Worm (Caenorhabditis elegans) whole organism, young adult: ENCODE data around the gene zip-8.

Experiments
- B0261.1 ChIP-seq: sonication (generic microtip); optimal IDR thresholded peaks from 2 replicates; lab custom pipeline; 2016; ENCODE audit warnings: mild to moderate bottlenecking, missing genetic modification characterization, moderate library complexity, missing compliant biosample characterization
- T26A5.8 ChIP-seq: sonication (generic microtip); optimal IDR thresholded peaks from 2 replicates; lab custom pipeline; 2016; ENCODE audit warnings: missing genetic modification characterization, missing compliant biosample characterization
- Y53F4B.3 ChIP-seq: fragments of 200-800 bp; sonication (Bioruptor generic); IDR thresholded peaks from 2 replicates; pipeline ENCODE4 v1.3.6; 2022; ENCODE audit warnings: missing genetic modification reagents, missing genetic modification characterization, missing compliant biosample characterization
- ceh-27 ChIP-seq: fragments of 200-800 bp; sonication (Bioruptor generic); optimal IDR thresholded peaks from 2 replicates; lab custom pipeline; 2018; ENCODE audit warnings: mild to moderate bottlenecking, missing genetic modification characterization, moderate library complexity, missing compliant biosample characterization
- chd-7 ChIP-seq: sonication (generic microtip); optimal IDR thresholded peaks from 2 replicates; lab custom pipeline; 2016; ENCODE audit warnings: mild to moderate bottlenecking, missing genetic modification characterization, moderate library complexity, missing compliant biosample characterization
- nhr-179 ChIP-seq: sonication (generic microtip); optimal IDR thresholded peaks from 2 replicates; lab custom pipeline; 2016; ENCODE audit warnings: mild to moderate bottlenecking, missing genetic modification characterization, missing compliant biosample characterization
- sdz-38 ChIP-seq: sonication (generic microtip); optimal IDR thresholded peaks from 2 replicates; lab custom pipeline; 2016; ENCODE audit warnings: missing genotype, missing genetic modification characterization, missing compliant biosample characterization
- snpc-3.4 ChIP-seq: sonication (generic microtip); optimal IDR thresholded peaks from 2 replicates; lab custom pipeline; 2017; ENCODE audit warnings: missing genetic modification characterization, mild to moderate bottlenecking, missing compliant biosample characterization, antibody characterized with exemption, moderate library complexity, missing genotype, missing genetic modification reagents
- sptf-2 ChIP-seq: fragments of 200-800 bp; sonication (Bioruptor generic); optimal IDR thresholded peaks from 2 replicates; lab custom pipeline; 2018; ENCODE audit warnings: mild to moderate bottlenecking, missing genetic modification characterization, missing compliant biosample characterization
- tbp1 ChIP-seq: fragments of 200-800 bp; sonication (Bioruptor generic); optimal IDR thresholded peaks from 2 replicates; lab custom pipeline; 2018; ENCODE audit warnings: mild to moderate bottlenecking, missing genetic modification characterization, missing compliant biosample characterization

The zip-8 gene

DNA sequence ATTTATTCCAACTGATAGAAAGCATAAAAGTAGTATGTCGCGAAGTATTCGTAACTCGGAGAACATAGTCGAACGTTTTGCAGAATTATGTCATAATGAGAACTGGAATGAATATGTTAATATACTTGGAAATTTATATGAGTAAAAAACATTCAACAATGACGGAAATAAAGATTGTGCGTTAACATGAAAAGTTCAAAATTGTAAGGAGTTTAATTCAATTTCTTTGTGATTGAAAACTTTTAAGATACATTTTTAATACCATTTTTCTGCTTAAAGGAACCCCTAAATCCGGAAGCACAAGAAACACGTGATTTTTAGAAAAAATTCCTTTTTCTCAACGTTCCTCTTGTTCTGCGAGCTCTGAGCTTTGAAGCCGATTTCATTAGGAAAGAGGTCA lies 46.8 kb downstream of the zip-8 start, which contains the start of gene oig-1:
Gene oig-1 (minus strand): TSS at position 101 of the 400 bp plus-strand sequence.
- TF ChIP-seq tbp1 (GFP tag; lab: Kevin White, UChicago) (no peak), snpc-3.4 (tag; lab: Kevin White, UChicago) (no peak)

DNA sequence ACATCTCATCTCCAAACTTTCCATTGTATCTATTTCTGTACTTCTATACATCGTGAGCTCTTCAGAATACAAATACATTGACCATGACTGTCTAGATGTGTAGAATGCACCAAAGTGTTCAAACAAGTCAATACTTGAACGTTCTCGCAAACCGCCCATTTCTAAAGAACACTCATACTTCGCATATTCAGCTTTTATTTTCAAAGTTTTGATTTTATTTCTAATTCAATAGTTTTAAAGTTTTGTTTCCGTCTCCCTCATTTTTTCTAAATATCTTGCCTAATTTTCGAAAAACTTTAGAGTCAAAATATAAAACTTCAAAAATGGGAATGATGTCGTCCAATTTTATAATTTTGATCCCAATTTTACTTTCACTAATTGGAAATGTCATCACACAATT lies 49.1 kb downstream of the zip-8 start, which contains the start of gene pqn-10:
Gene pqn-10 (plus strand): TSS at position 301 of the 400 bp plus-strand sequence.
- TF ChIP-seq chd-7 (tag; lab: Kevin White, UChicago) (no peak), T26A5.8 (tag; lab: Kevin White, UChicago) (no peak), B0261.1 (no peak), sptf-2 (GFP tag; lab: Kevin White, UChicago) (no peak), ceh-27 (GFP tag; lab: Kevin White, UChicago) (no peak), sdz-38 (tag; lab: Kevin White, UChicago) (no peak), nhr-179 (tag; lab: Kevin White, UChicago) (no peak), Y53F4B.3 (no peak)
